Worm (Caenorhabditis elegans): Measurements from ENCODE around the gene ragc-1.

ce11 chrIV:11569795-11570194 is 34.9 kb downstream of the ragc-1 start:
- no peak for TF ChIP-seq ets-4 (GFP tag; optimal IDR thresholded peaks at IDR 0.05)
- no peak for TF ChIP-seq unc-62 (GFP tag; optimal IDR thresholded peaks at IDR 0.05)
